Worm (Caenorhabditis elegans) whole organism, L4/young adult: Measurements from ENCODE around the gene let-767.

Source experiments
- W03F9.2 ChIP-seq: fragments of 150-350 bp; optimal IDR thresholded peaks from 2 replicates; lab custom pipeline; 2014; ENCODE audit warnings: missing biosample characterization, missing genetic modification characterization
- dao-5 ChIP-seq: sonication (generic microtip); optimal IDR thresholded peaks from 2 replicates; lab custom pipeline; 2016; ENCODE audit warnings: missing genotype, missing genetic modification characterization, moderate library complexity, missing compliant biosample characterization
- him-1 ChIP-seq: sonication (generic microtip); optimal IDR thresholded peaks from 2 replicates; lab custom pipeline; 2016; ENCODE audit warnings: missing genotype, missing genetic modification reagents, missing genetic modification characterization, missing compliant biosample characterization

let-767 gene

ce11 chrIII:6343229-6343628, 3.5 kb upstream of the let-767 start, which contains the start of gene C56G2.9:
C56G2.9 (minus strand) TSS chrIII:6343329.
- TF ChIP-seq W03F9.2 (tag; lab: Kevin White, UChicago) (no peak), dao-5 (no peak), him-1 (no peak)

- TF ChIP-seq W03F9.2 (tag; lab: Kevin White, UChicago) (peak; percentile 1), dao-5 (no peak), him-1 (peak; percentile 29)
Measured at ce11 chrIII:6341878-6342453, 2.2 kb upstream of the let-767 start, which contains the start of gene rpn-13. rpn-13 (minus strand) TSS chrIII:6341928.

ce11 chrIII:6334364-6334763, 5.4 kb downstream of the let-767 start:
- TF ChIP-seq him-1 (no peak), W03F9.2 (tag; lab: Kevin White, UChicago) (no peak), dao-5 (no peak)

ce11 chrIII:6331211-6331782, 8.5 kb downstream of the let-767 start, which contains the start of gene C56G2.4:
C56G2.4 (plus strand) TSS chrIII:6331732.
- TF ChIP-seq W03F9.2 (tag; lab: Kevin White, UChicago) (no peak), him-1 (no peak), dao-5 (no peak)

- TF ChIP-seq dao-5 (no peak), W03F9.2 (tag; lab: Kevin White, UChicago) (no peak)
Measured at ce11 chrIII:6324139-6324538, 15.6 kb downstream of the let-767 start, which contains the start of gene C56G2.5. C56G2.5 (minus strand) TSS chrIII:6324239.

ce11 chrIII:6317345-6317744, 22.4 kb downstream of the let-767 start:
- no peak for TF ChIP-seq dao-5
- no peak for TF ChIP-seq W03F9.2 (tag; lab: Kevin White, UChicago)
- no peak for TF ChIP-seq him-1

- no peak for TF ChIP-seq him-1
- no peak for TF ChIP-seq W03F9.2 (tag; lab: Kevin White, UChicago)
- no peak for TF ChIP-seq dao-5
Measured at ce11 chrIII:6316795-6317194, 23.0 kb downstream of the let-767 start.

- TF ChIP-seq dao-5 (no peak), W03F9.2 (tag; lab: Kevin White, UChicago) (no peak), him-1 (no peak)
Measured at ce11 chrIII:6315515-6315914, 24.3 kb downstream of the let-767 start.

- no peak for TF ChIP-seq dao-5
- no peak for TF ChIP-seq him-1
- TF ChIP-seq W03F9.2 (tag; lab: Kevin White, UChicago), result no peak
Measured at ce11 chrIII:6312244-6312643, 27.5 kb downstream of the let-767 start.

- TF ChIP-seq him-1, result no peak
- no peak for TF ChIP-seq dao-5
- no peak for TF ChIP-seq W03F9.2 (tag; lab: Kevin White, UChicago)
Measured at ce11 chrIII:6311452-6311851, 28.3 kb downstream of the let-767 start.

- TF ChIP-seq dao-5, result no peak
- TF ChIP-seq him-1, result no peak
- no peak for TF ChIP-seq W03F9.2 (tag; lab: Kevin White, UChicago)
Measured at ce11 chrIII:6310352-6310751, 29.4 kb downstream of the let-767 start.

- TF ChIP-seq him-1 (no peak), W03F9.2 (tag; lab: Kevin White, UChicago) (no peak), dao-5 (no peak)
Measured at ce11 chrIII:6309066-6309465, 30.7 kb downstream of the let-767 start, which contains the start of gene gar-2. gar-2 (plus strand) TSS chrIII:6309366.

- TF ChIP-seq him-1, result no peak
- TF ChIP-seq dao-5, result no peak
- TF ChIP-seq W03F9.2 (tag; lab: Kevin White, UChicago), result no peak
Measured at ce11 chrIII:6307832-6308231, 31.9 kb downstream of the let-767 start.

- TF ChIP-seq dao-5 (no peak), W03F9.2 (tag; lab: Kevin White, UChicago) (no peak), him-1 (no peak)
Measured at ce11 chrIII:6303787-6304186, 36.0 kb downstream of the let-767 start.

- TF ChIP-seq dao-5, result no peak
- TF ChIP-seq W03F9.2 (tag; lab: Kevin White, UChicago), result no peak
- peak; percentile 45 for TF ChIP-seq him-1
Measured at ce11 chrIII:6303114-6303647, 36.6 kb downstream of the let-767 start, which contains the start of gene F47D12.9. F47D12.9 (minus strand) TSS chrIII:6303380.
